Fruit fly (Drosophila melanogaster) whole organism, embryonic: ENCODE data around the gene Fife.

Source experiments
- Atf-2 ChIP-seq: fragments of 200-800 bp; sonication (Bioruptor generic); optimal IDR thresholded peaks from 2 replicates; lab custom pipeline; 2016; ENCODE audit warnings: missing biosample characterization, missing genetic modification characterization
- C15 ChIP-seq: fragments of 200-800 bp; sonication (Bioruptor generic); IDR thresholded peaks from 3 replicates; pipeline ENCODE4 v1.3.6; 2022; ENCODE audit warnings: missing biosample characterization, missing genetic modification characterization
- CG12104 ChIP-seq: fragments of 200-800 bp; sonication (Bioruptor generic); optimal IDR thresholded peaks from 3 replicates; lab custom pipeline; 2016; ENCODE audit warnings: missing biosample characterization, missing genetic modification characterization
- CG13123 ChIP-seq: fragments of 200-800 bp; sonication (Bioruptor generic); optimal IDR thresholded peaks from 2 replicates; lab custom pipeline; 2016; ENCODE audit warnings: missing biosample characterization, missing genetic modification characterization
- CG14441 ChIP-seq: fragments of 200-800 bp; sonication (Bioruptor generic); IDR thresholded peaks from 2 replicates; pipeline ENCODE4 v1.3.6; 2022; ENCODE audit warnings: missing biosample characterization, missing genetic modification characterization
- CG15269 ChIP-seq: fragments of 200-800 bp; sonication (Bioruptor generic); optimal IDR thresholded peaks from 2 replicates; lab custom pipeline; 2018; ENCODE audit warnings: missing biosample characterization, mild to moderate bottlenecking, missing genetic modification characterization, moderate library complexity
- CG1602 ChIP-seq: fragments of 200-800 bp; sonication (Bioruptor generic); optimal IDR thresholded peaks from 3 replicates; lab custom pipeline; 2016; ENCODE audit warnings: missing biosample characterization, missing genetic modification characterization
- CG16813 ChIP-seq: fragments of 200-800 bp; sonication (Bioruptor generic); IDR thresholded peaks from 3 replicates; pipeline ENCODE4 v1.3.6; 2022; ENCODE audit warnings: missing biosample characterization, missing genetic modification characterization; ENCODE audit not compliant: partially characterized antibody
- CG30431 ChIP-seq: fragments of 200-800 bp; sonication (Bioruptor generic); optimal IDR thresholded peaks from 2 replicates; lab custom pipeline; 2017; ENCODE audit warnings: missing biosample characterization, missing genetic modification characterization
- CG31365 ChIP-seq: fragments of 200-800 bp; sonication (Bioruptor generic); optimal IDR thresholded peaks from 2 replicates; lab custom pipeline; 2018; ENCODE audit warnings: missing biosample characterization, mild to moderate bottlenecking, missing genetic modification characterization
- CG3281 ChIP-seq: fragments of 200-800 bp; sonication (Bioruptor generic); optimal IDR thresholded peaks from 3 replicates; lab custom pipeline; 2017; ENCODE audit warnings: missing biosample characterization, mild to moderate bottlenecking, missing genetic modification characterization
- CG34224 ChIP-seq: fragments of 200-800 bp; sonication (Bioruptor generic); IDR thresholded peaks from 3 replicates; pipeline ENCODE4 v1.3.6; 2022; ENCODE audit warnings: missing biosample characterization, missing genetic modification characterization; ENCODE audit not compliant: partially characterized antibody
- CG5180 ChIP-seq: fragments of 200-800 bp; sonication (Bioruptor generic); optimal IDR thresholded peaks from 3 replicates; lab custom pipeline; 2017; ENCODE audit warnings: missing biosample characterization, missing genetic modification characterization, mild to moderate bottlenecking, moderate library complexity, missing genetic modification reagents
- CG7928 ChIP-seq: fragments of 200-800 bp; sonication (Bioruptor generic); optimal IDR thresholded peaks from 2 replicates; lab custom pipeline; 2017; ENCODE audit warnings: missing biosample characterization, mild to moderate bottlenecking, missing genetic modification characterization
- CG8388 ChIP-seq: fragments of 200-800 bp; sonication (Bioruptor generic); optimal IDR thresholded peaks from 2 replicates; lab custom pipeline; 2019; ENCODE audit warnings: missing biosample characterization, mild to moderate bottlenecking, missing genetic modification characterization, moderate library complexity
- CG9437 ChIP-seq: fragments of 200-800 bp; sonication (Bioruptor generic); optimal IDR thresholded peaks from 2 replicates; lab custom pipeline; 2018; ENCODE audit warnings: missing biosample characterization, mild to moderate bottlenecking, missing genetic modification characterization
- Chrac-16 ChIP-seq: fragments of 200-800 bp; sonication (Bioruptor generic); optimal IDR thresholded peaks from 3 replicates; lab custom pipeline; 2016; ENCODE audit warnings: missing biosample characterization, missing genetic modification characterization
- Dfd ChIP-seq, 2 experiments: fragments of >200 bp; optimal IDR thresholded peaks; 2 replicates each; lab custom pipeline; 2017; ENCODE audit warnings: missing biosample characterization in 2 of 2, missing genetic modification characterization in 2 of 2
- Doc3 ChIP-seq: fragments of 200-800 bp; sonication (Bioruptor generic); IDR thresholded peaks from 3 replicates; pipeline ENCODE4 v1.3.6; 2022; ENCODE audit warnings: missing biosample characterization, missing genetic modification characterization; ENCODE audit not compliant: partially characterized antibody
- Fer3 ChIP-seq: fragments of 200-800 bp; sonication (Bioruptor generic); optimal IDR thresholded peaks from 2 replicates; lab custom pipeline; 2018; ENCODE audit warnings: missing biosample characterization, mild to moderate bottlenecking, missing genetic modification characterization, moderate library complexity
- Kr ChIP-seq: fragments of 200-800 bp; sonication (Bioruptor generic); optimal IDR thresholded peaks from 2 replicates; lab custom pipeline; 2017; ENCODE audit warnings: missing biosample characterization, mild to moderate bottlenecking, missing genetic modification characterization
- MTF-1 ChIP-seq: fragments of 200-800 bp; sonication (Bioruptor generic); optimal IDR thresholded peaks from 2 replicates; lab custom pipeline; 2018; ENCODE audit warnings: missing biosample characterization, mild to moderate bottlenecking, missing genetic modification characterization, borderline replicate concordance
- NfI ChIP-seq: fragments of 200-800 bp; sonication (Bioruptor generic); optimal IDR thresholded peaks from 3 replicates; lab custom pipeline; 2018; ENCODE audit warnings: missing biosample characterization, mild to moderate bottlenecking, missing genetic modification characterization, moderate library complexity
- Oaz ChIP-seq: fragments of 200-800 bp; sonication (Bioruptor generic); IDR thresholded peaks from 2 replicates; pipeline ENCODE4 v1.3.6; 2022; ENCODE audit warnings: missing biosample characterization, missing genetic modification characterization
- Spps ChIP-seq: fragments of 200-800 bp; sonication (Bioruptor generic); optimal IDR thresholded peaks from 2 replicates; lab custom pipeline; 2018; ENCODE audit warnings: missing biosample characterization, mild to moderate bottlenecking, missing genetic modification characterization
- al ChIP-seq: fragments of 200-800 bp; sonication (Bioruptor generic); IDR thresholded peaks from 2 replicates; pipeline ENCODE4 v1.3.6; 2022; ENCODE audit warnings: missing biosample characterization, missing genetic modification characterization
- ase ChIP-seq: fragments of 200-800 bp; sonication (Bioruptor generic); IDR thresholded peaks from 3 replicates; pipeline ENCODE4 v1.3.6; 2022; ENCODE audit warnings: missing biosample characterization, missing genetic modification characterization
- ato ChIP-seq: fragments of 200-800 bp; sonication (Bioruptor generic); IDR thresholded peaks from 2 replicates; pipeline ENCODE4 v1.3.6; 2022; ENCODE audit warnings: missing biosample characterization, missing genetic modification characterization; ENCODE audit not compliant: partially characterized antibody
- bigmax ChIP-seq: fragments of 200-800 bp; sonication (Bioruptor generic); optimal IDR thresholded peaks from 2 replicates; lab custom pipeline; 2018; ENCODE audit warnings: missing biosample characterization, mild to moderate bottlenecking, missing genetic modification characterization
- chm ChIP-seq: fragments of 200-800 bp; sonication (Bioruptor generic); IDR thresholded peaks from 2 replicates; pipeline ENCODE4 v1.3.6; 2022; ENCODE audit warnings: missing biosample characterization, missing genetic modification characterization
- chn ChIP-seq: fragments of 200-800 bp; sonication (Bioruptor generic); optimal IDR thresholded peaks from 2 replicates; lab custom pipeline; 2016; ENCODE audit warnings: missing biosample characterization, missing genetic modification characterization
- crc ChIP-seq: fragments of 200-800 bp; sonication (Bioruptor generic); optimal IDR thresholded peaks from 2 replicates; lab custom pipeline; 2016; ENCODE audit warnings: missing biosample characterization, missing genetic modification characterization
- cwo ChIP-seq: fragments of 200-800 bp; sonication (Bioruptor generic); optimal IDR thresholded peaks from 3 replicates; lab custom pipeline; 2017; ENCODE audit warnings: missing biosample characterization, missing genetic modification characterization, mild to moderate bottlenecking, moderate library complexity, missing genetic modification reagents
- dimm ChIP-seq: fragments of 200-800 bp; sonication (Bioruptor generic); IDR thresholded peaks from 2 replicates; pipeline ENCODE4 v1.3.6; 2022; ENCODE audit warnings: missing biosample characterization, missing genetic modification characterization
- dmrt11E ChIP-seq: fragments of 200-800 bp; sonication (Bioruptor generic); optimal IDR thresholded peaks from 3 replicates; lab custom pipeline; 2018; ENCODE audit warnings: missing biosample characterization, mild to moderate bottlenecking, missing genetic modification characterization, moderate library complexity
- eve ChIP-seq, 2 experiments: fragments of >200 bp; optimal IDR thresholded peaks; 2 replicates each; lab custom pipeline; 2017; ENCODE audit warnings: missing biosample characterization in 2 of 2, missing genetic modification characterization in 2 of 2
- gcm2 ChIP-seq: fragments of 200-800 bp; sonication (Bioruptor generic); optimal IDR thresholded peaks from 2 replicates; lab custom pipeline; 2016; ENCODE audit warnings: missing biosample characterization, missing genetic modification characterization
- kah ChIP-seq: fragments of 200-800 bp; sonication (Bioruptor generic); optimal IDR thresholded peaks from 2 replicates; lab custom pipeline; 2018; ENCODE audit warnings: missing biosample characterization, mild to moderate bottlenecking, missing genetic modification characterization
- kni ChIP-seq: fragments of 200-800 bp; sonication (Bioruptor generic); optimal IDR thresholded peaks from 3 replicates; lab custom pipeline; 2017; ENCODE audit warnings: mild to moderate bottlenecking, missing biosample characterization, missing genetic modification reagents, missing genetic modification characterization
- lmd ChIP-seq: fragments of 200-800 bp; sonication (Bioruptor generic); IDR thresholded peaks from 2 replicates; pipeline ENCODE4 v1.3.6; 2022; ENCODE audit warnings: missing biosample characterization, missing genetic modification characterization
- lola ChIP-seq, 3 experiments: fragments of >200 bp in 2 of 3; fragments of 200-800 bp in 1 of 3; sonication (Bioruptor generic) in 1 of 3; optimal IDR thresholded peaks; 2 replicates each; lab custom pipeline; 2017 to 2019; ENCODE audit warnings: missing biosample characterization in 3 of 3, missing genetic modification characterization in 3 of 3, mild to moderate bottlenecking in 1 of 3, moderate library complexity in 1 of 3
- nau ChIP-seq: fragments of 200-800 bp; sonication (Bioruptor generic); optimal IDR thresholded peaks from 3 replicates; lab custom pipeline; 2017; ENCODE audit warnings: missing biosample characterization, mild to moderate bottlenecking, missing genetic modification characterization, missing genetic modification reagents
- seq ChIP-seq: fragments of 200-800 bp; sonication (Bioruptor generic); IDR thresholded peaks from 2 replicates; pipeline ENCODE4 v1.3.6; 2022; ENCODE audit warnings: missing biosample characterization, missing genetic modification characterization
- trh ChIP-seq: fragments of 200-800 bp; sonication (Bioruptor generic); optimal IDR thresholded peaks from 2 replicates; lab custom pipeline; 2016; ENCODE audit warnings: missing biosample characterization, missing genetic modification characterization
- ttk ChIP-seq: fragments of 200-800 bp; sonication (Bioruptor generic); IDR thresholded peaks from 2 replicates; pipeline ENCODE4 v2.1.2; 2022; ENCODE audit warnings: missing biosample characterization, missing genetic modification characterization
- unpg ChIP-seq: fragments of 200-800 bp; sonication (Bioruptor generic); optimal IDR thresholded peaks from 3 replicates; lab custom pipeline; 2018; ENCODE audit warnings: missing biosample characterization, mild to moderate bottlenecking, missing genetic modification characterization, moderate library complexity
- wor ChIP-seq: fragments of 200-800 bp; sonication (Bioruptor generic); IDR thresholded peaks from 2 replicates; pipeline ENCODE4 v1.3.6; 2022; ENCODE audit warnings: missing biosample characterization, missing genetic modification characterization

Fife gene

dm6 chr3L:2634929-2635799 is 76.3 kb downstream of the Fife start (continued):
- 0 out of 2 replicates have a peak, but pooled peaks have one; percentile 18 for TF ChIP-seq wor (GFP tag; lab: Robert Waterston, UW)
- no peak for TF ChIP-seq eve (GFP tag; optimal IDR thresholded peaks at IDR 0.05; lab: Kevin White, UChicago)
- TF ChIP-seq Spps: peak; percentile 19
- TF ChIP-seq CG9437: peak; percentile 68
- peak; percentile 26 for TF ChIP-seq CG13123 (GFP tag; lab: Kevin White, UChicago)
- peak; percentile 94 for TF ChIP-seq MTF-1 (GFP tag; lab: Kevin White, UChicago)
- TF ChIP-seq Oaz: peak; percentile 61
- TF ChIP-seq CG3281 (GFP tag; lab: Kevin White, UChicago): peak; percentile 91
- peak; percentile 82 for TF ChIP-seq ato (GFP tag; lab: Robert Waterston, UW)
- TF ChIP-seq CG1602: no peak
- peak; percentile 80 for TF ChIP-seq ttk (GFP tag; lab: Robert Waterston, UW)
- TF ChIP-seq CG12104 (GFP tag; lab: Kevin White, UChicago): peak; percentile 91
- TF ChIP-seq NfI (GFP tag; lab: Kevin White, UChicago): peak; percentile 92
- TF ChIP-seq al (GFP tag; lab: Robert Waterston, UW): peak; percentile 62; the same call in 1 of the 2 replicates
- peak; percentile 67 for TF ChIP-seq crc (GFP tag; lab: Kevin White, UChicago)
- no peak for TF ChIP-seq Dfd (GFP tag; optimal IDR thresholded peaks at IDR 0.05; lab: Kevin White, UChicago)
- no peak for TF ChIP-seq dimm
- TF ChIP-seq cwo (GFP tag; lab: Kevin White, UChicago): peak; percentile 48
- peak; percentile 74 for TF ChIP-seq CG15269 (tag; lab: Kevin White, UChicago)
- TF ChIP-seq ase: peak; percentile 72
- peak; percentile 80 for TF ChIP-seq unpg (GFP tag; lab: Kevin White, UChicago)
- peak; percentile 77 for TF ChIP-seq CG16813 (GFP tag; lab: Robert Waterston, UW)
- TF ChIP-seq CG31365 (tag; lab: Kevin White, UChicago): peak; percentile 74
- peak; percentile 65 for TF ChIP-seq dmrt11E (tag; lab: Kevin White, UChicago)
- peak; percentile 69 for TF ChIP-seq CG34224 (GFP tag; lab: Robert Waterston, UW)
- peak; percentile 48; the same call in 1 of the 2 replicates for TF ChIP-seq lmd (GFP tag; lab: Robert Waterston, UW)
- peak; percentile 51 for TF ChIP-seq Chrac-16 (GFP tag; lab: Kevin White, UChicago)
- peak; percentile 80 for TF ChIP-seq CG5180 (GFP tag; lab: Kevin White, UChicago)
- TF ChIP-seq trh (GFP tag; lab: Kevin White, UChicago): peak; percentile 19
- TF ChIP-seq chm (GFP tag; lab: Robert Waterston, UW): peak; percentile 94
- peak; percentile 75 for TF ChIP-seq CG8388 (GFP tag; lab: Kevin White, UChicago)
- peak; percentile 86 for TF ChIP-seq chn
- TF ChIP-seq CG7928 (GFP tag; lab: Kevin White, UChicago): peak; percentile 57
- TF ChIP-seq seq (GFP tag; lab: Robert Waterston, UW): peak; percentile 56; the same call in 1 of the 2 replicates
- TF ChIP-seq C15: peak; percentile 50; the same call in 1 of the 3 replicates
- TF ChIP-seq lola (GFP tag; optimal IDR thresholded peaks at IDR 0.05; lab: Kevin White, UChicago): peak in 2 of 3 experiments; percentile 47 to 53
- TF ChIP-seq gcm2 (GFP tag; lab: Kevin White, UChicago): peak; percentile 81
- TF ChIP-seq CG14441 (GFP tag; lab: Robert Waterston, UW): peak; percentile 68
- TF ChIP-seq bigmax (GFP tag; lab: Kevin White, UChicago): peak; percentile 62
- peak; percentile 51 for TF ChIP-seq Kr (GFP tag; lab: Kevin White, UChicago)
- TF ChIP-seq Fer3: peak; percentile 81
- TF ChIP-seq kah: no peak
- peak; percentile 45 for TF ChIP-seq CG30431 (GFP tag; lab: Kevin White, UChicago)
- TF ChIP-seq Atf-2 (GFP tag; lab: Kevin White, UChicago): peak; percentile 54
- TF ChIP-seq kni (GFP tag; lab: Kevin White, UChicago): peak; percentile 94
- peak; percentile 66; the same call in 2 of the 3 replicates for TF ChIP-seq Doc3 (GFP tag; lab: Robert Waterston, UW)
- peak; percentile 86 for TF ChIP-seq nau (GFP tag; lab: Kevin White, UChicago)
